Worm (Caenorhabditis elegans) whole organism, young adult: ENCODE data around the gene lrr-1.

Experiments used
- B0336.3 ChIP-seq: fragments of 200-800 bp; sonication (Bioruptor generic); IDR thresholded peaks from 2 replicates; pipeline ENCODE4 v1.3.6; 2022; ENCODE audit warnings: missing genetic modification characterization, missing compliant biosample characterization
- D2030.7 ChIP-seq: fragments of 200-800 bp; sonication (Bioruptor generic); IDR thresholded peaks from 2 replicates; pipeline ENCODE4 v1.3.6; 2022; ENCODE audit warnings: missing genetic modification reagents, missing genetic modification characterization, missing compliant biosample characterization
- F33H1.4 ChIP-seq: fragments of 200-800 bp; sonication (Bioruptor generic); IDR thresholded peaks from 2 replicates; pipeline ENCODE4 v1.3.6; 2022; ENCODE audit warnings: missing genetic modification reagents, missing genetic modification characterization, missing compliant biosample characterization
- F57A8.1 ChIP-seq: fragments of 200-800 bp; sonication (Bioruptor generic); optimal IDR thresholded peaks from 2 replicates; lab custom pipeline; 2018; ENCODE audit warnings: mild to moderate bottlenecking, missing genetic modification characterization, moderate library complexity, missing compliant biosample characterization
- F57C9.4 ChIP-seq: sonication (generic microtip); optimal IDR thresholded peaks from 2 replicates; lab custom pipeline; 2017; ENCODE audit warnings: mild to moderate bottlenecking, missing genetic modification characterization, missing compliant biosample characterization
- T26A5.8 ChIP-seq: sonication (generic microtip); optimal IDR thresholded peaks from 2 replicates; lab custom pipeline; 2016; ENCODE audit warnings: missing genetic modification characterization, missing compliant biosample characterization
- Y53G8AR.9 ChIP-seq: fragments of 200-800 bp; sonication (Bioruptor generic); conservative IDR thresholded peaks from 2 replicates; pipeline ENCODE4 v1.3.6; 2022; ENCODE audit warnings: missing genetic modification reagents, missing genetic modification characterization, missing compliant biosample characterization
- Y67H2A.10 ChIP-seq: fragments of 200-800 bp; sonication (Bioruptor generic); conservative IDR thresholded peaks from 2 replicates; pipeline ENCODE4 v1.3.6; 2022; ENCODE audit warnings: missing genetic modification reagents, missing genetic modification characterization, missing compliant biosample characterization
- Y95B8A.8 ChIP-seq: fragments of 200-800 bp; sonication (Bioruptor generic); IDR thresholded peaks from 2 replicates; pipeline ENCODE4 v1.3.6; 2022; ENCODE audit warnings: missing genetic modification reagents, missing genetic modification characterization, missing compliant biosample characterization
- ZK185.1 ChIP-seq: sonication (generic microtip); optimal IDR thresholded peaks from 2 replicates; lab custom pipeline; 2016; ENCODE audit warnings: mild to moderate bottlenecking, missing genetic modification characterization, missing compliant biosample characterization; ENCODE audit not compliant: poor library complexity, severe bottlenecking
- aptf-3 ChIP-seq: fragments of 200-800 bp; sonication (Bioruptor generic); IDR thresholded peaks from 2 replicates; pipeline ENCODE4 v1.3.6; 2022; ENCODE audit warnings: missing genetic modification characterization, missing compliant biosample characterization
- bed-1 ChIP-seq: fragments of 200-800 bp; sonication (Bioruptor generic); IDR thresholded peaks from 2 replicates; pipeline ENCODE4 v1.3.6; 2022; ENCODE audit warnings: missing genetic modification reagents, missing genetic modification characterization, missing compliant biosample characterization
- ccch-3 ChIP-seq: fragments of 200-800 bp; sonication (Bioruptor generic); optimal IDR thresholded peaks from 2 replicates; lab custom pipeline; 2018; ENCODE audit warnings: mild to moderate bottlenecking, missing genetic modification characterization, missing compliant biosample characterization
- cebp-1 ChIP-seq, 2 experiments: fragments of 200-800 bp in 1 of 2; sonication (Bioruptor generic) in 1 of 2; sonication (generic microtip) in 1 of 2; IDR thresholded peaks in 1 of 2; optimal IDR thresholded peaks in 1 of 2; 2 replicates each; pipeline versions ENCODE4 v1.3.6 to Lab custom; 2017 to 2022; ENCODE audit warnings: missing compliant biosample characterization in 2 of 2, missing genetic modification characterization in 2 of 2, mild to moderate bottlenecking in 1 of 2, missing genetic modification reagents in 1 of 2, moderate library complexity in 1 of 2
- ceh-100 ChIP-seq: fragments of 200-800 bp; sonication (Bioruptor generic); IDR thresholded peaks from 2 replicates; pipeline ENCODE4 v1.3.6; 2022; ENCODE audit warnings: missing genetic modification reagents, missing genetic modification characterization, missing compliant biosample characterization
- ceh-58 ChIP-seq: fragments of 200-800 bp; sonication (Bioruptor generic); IDR thresholded peaks from 2 replicates; pipeline ENCODE4 v1.3.6; 2022; ENCODE audit warnings: missing genetic modification characterization, missing compliant biosample characterization
- die-1 ChIP-seq: sonication (generic microtip); optimal IDR thresholded peaks from 2 replicates; lab custom pipeline; 2016; ENCODE audit warnings: missing genotype, mild to moderate bottlenecking, missing genetic modification characterization, missing compliant biosample characterization
- dpff-1 ChIP-seq: sonication (generic microtip); optimal IDR thresholded peaks from 2 replicates; lab custom pipeline; 2017; ENCODE audit warnings: mild to moderate bottlenecking, missing genetic modification characterization, missing compliant biosample characterization
- efl-1 ChIP-seq: fragments of 150-350 bp; optimal IDR thresholded peaks from 2 replicates; lab custom pipeline; 2014; ENCODE audit warnings: missing biosample characterization, missing genetic modification reagents, missing genetic modification characterization
- egl-18 ChIP-seq: fragments of 200-800 bp; sonication (Bioruptor generic); IDR thresholded peaks from 2 replicates; pipeline ENCODE4 v1.3.6; 2022; ENCODE audit warnings: missing genetic modification reagents, missing genetic modification characterization, missing compliant biosample characterization
- egrh-3 ChIP-seq: fragments of 200-800 bp; sonication (Bioruptor generic); IDR thresholded peaks from 2 replicates; pipeline ENCODE4 v1.3.6; 2022; ENCODE audit warnings: missing genetic modification reagents, missing genetic modification characterization, missing compliant biosample characterization
- ekl-4 ChIP-seq: fragments of 200-800 bp; sonication (Bioruptor generic); IDR thresholded peaks from 2 replicates; pipeline ENCODE4 v1.3.6; 2022; ENCODE audit warnings: missing genetic modification reagents, missing genetic modification characterization, missing compliant biosample characterization
- him-1 ChIP-seq: sonication (generic microtip); optimal IDR thresholded peaks from 2 replicates; lab custom pipeline; 2016; ENCODE audit warnings: missing genotype, missing genetic modification reagents, missing genetic modification characterization, missing compliant biosample characterization
- hrde-1 ChIP-seq: sonication (generic microtip); optimal IDR thresholded peaks from 2 replicates; lab custom pipeline; 2016; ENCODE audit warnings: missing genetic modification characterization, mild to moderate bottlenecking, missing compliant biosample characterization, moderate library complexity, missing genotype, missing genetic modification reagents, borderline replicate concordance
- hsf-1 ChIP-seq: fragments of 200-800 bp; sonication (Bioruptor generic); IDR thresholded peaks from 2 replicates; pipeline ENCODE4 v1.3.6; 2022; ENCODE audit warnings: missing genetic modification reagents, missing genetic modification characterization, missing compliant biosample characterization
- let-526 ChIP-seq: fragments of 200-800 bp; sonication (Bioruptor generic); IDR thresholded peaks from 2 replicates; pipeline ENCODE4 v1.3.6; 2022; ENCODE audit warnings: missing genetic modification reagents, missing genetic modification characterization, missing compliant biosample characterization
- let-607 ChIP-seq, 2 experiments: fragments of 200-800 bp in 1 of 2; sonication (Bioruptor generic) in 1 of 2; sonication (generic microtip) in 1 of 2; optimal IDR thresholded peaks; 2 replicates each; lab custom pipeline; 2016 to 2018; ENCODE audit warnings: mild to moderate bottlenecking in 2 of 2, missing compliant biosample characterization in 2 of 2, missing genetic modification characterization in 2 of 2, moderate library complexity in 2 of 2, missing genotype in 1 of 2
- lsl-1 ChIP-seq: fragments of 200-800 bp; sonication (Bioruptor generic); optimal IDR thresholded peaks from 2 replicates; lab custom pipeline; 2018; ENCODE audit warnings: mild to moderate bottlenecking, missing genetic modification characterization, moderate library complexity, missing compliant biosample characterization
- madf-10 ChIP-seq: sonication (generic microtip); optimal IDR thresholded peaks from 2 replicates; lab custom pipeline; 2016; ENCODE audit warnings: mild to moderate bottlenecking, missing genetic modification characterization, missing compliant biosample characterization
- madf-3 ChIP-seq: fragments of 200-800 bp; sonication (Bioruptor generic); IDR thresholded peaks from 2 replicates; pipeline ENCODE4 v1.3.6; 2022; ENCODE audit warnings: missing genetic modification reagents, missing genetic modification characterization, missing compliant biosample characterization
- madf-6 ChIP-seq: fragments of 200-800 bp; sonication (Bioruptor generic); IDR thresholded peaks from 2 replicates; pipeline ENCODE4 v1.3.6; 2022; ENCODE audit warnings: missing genetic modification reagents, missing genetic modification characterization, missing compliant biosample characterization
- madf-8 ChIP-seq: fragments of 200-800 bp; sonication (Bioruptor generic); conservative IDR thresholded peaks from 2 replicates; pipeline ENCODE4 v1.3.6; 2022; ENCODE audit warnings: missing genetic modification reagents, missing genetic modification characterization, missing compliant biosample characterization
- mel-28 ChIP-seq: sonication (generic microtip); optimal IDR thresholded peaks from 2 replicates; lab custom pipeline; 2016; ENCODE audit warnings: borderline replicate concordance, mild to moderate bottlenecking, missing genetic modification characterization, missing compliant biosample characterization
- mes-4 ChIP-seq: sonication (generic microtip); optimal IDR thresholded peaks from 2 replicates; lab custom pipeline; 2016; ENCODE audit warnings: missing genotype, missing genetic modification characterization, missing compliant biosample characterization
- nfya-2 ChIP-seq: fragments of 200-800 bp; sonication (Bioruptor generic); IDR thresholded peaks from 2 replicates; pipeline ENCODE4 v1.3.6; 2022; ENCODE audit warnings: missing genetic modification reagents, missing genetic modification characterization, missing compliant biosample characterization
- nhr-27 ChIP-seq: fragments of 200-800 bp; sonication (Bioruptor generic); optimal IDR thresholded peaks from 2 replicates; lab custom pipeline; 2018; ENCODE audit warnings: mild to moderate bottlenecking, missing genetic modification characterization, moderate library complexity, missing compliant biosample characterization
- snpc-1.1 ChIP-seq: sonication (generic microtip); optimal IDR thresholded peaks from 2 replicates; lab custom pipeline; 2017; ENCODE audit warnings: missing genetic modification characterization, mild to moderate bottlenecking, missing compliant biosample characterization, antibody characterized with exemption, moderate library complexity, missing genotype, missing genetic modification reagents; ENCODE audit not compliant: insufficient read depth
- snpc-1.3 ChIP-seq: sonication (generic microtip); optimal IDR thresholded peaks from 2 replicates; lab custom pipeline; 2017; ENCODE audit warnings: missing genetic modification characterization, mild to moderate bottlenecking, missing compliant biosample characterization, antibody characterized with exemption, moderate library complexity, missing genotype, missing genetic modification reagents; ENCODE audit not compliant: insufficient read depth
- snpc-3.4 ChIP-seq: sonication (generic microtip); optimal IDR thresholded peaks from 2 replicates; lab custom pipeline; 2017; ENCODE audit warnings: missing genetic modification characterization, mild to moderate bottlenecking, missing compliant biosample characterization, antibody characterized with exemption, moderate library complexity, missing genotype, missing genetic modification reagents
- tbp1 ChIP-seq: fragments of 200-800 bp; sonication (Bioruptor generic); optimal IDR thresholded peaks from 2 replicates; lab custom pipeline; 2018; ENCODE audit warnings: mild to moderate bottlenecking, missing genetic modification characterization, missing compliant biosample characterization
- tlf-1 ChIP-seq: fragments of 200-800 bp; sonication (Bioruptor generic); optimal IDR thresholded peaks from 2 replicates; lab custom pipeline; 2018; ENCODE audit warnings: mild to moderate bottlenecking, missing genetic modification characterization, missing compliant biosample characterization
- ztf-22 ChIP-seq: fragments of 200-800 bp; sonication (Bioruptor generic); optimal IDR thresholded peaks from 2 replicates; lab custom pipeline; 2018; ENCODE audit warnings: mild to moderate bottlenecking, missing genetic modification characterization, moderate library complexity, missing compliant biosample characterization
- ztf-25 ChIP-seq: fragments of 200-800 bp; sonication (Bioruptor generic); IDR thresholded peaks from 2 replicates; pipeline ENCODE4 v1.3.6; 2022; ENCODE audit warnings: missing genetic modification reagents, missing genetic modification characterization, missing compliant biosample characterization
- ztf-26 ChIP-seq: sonication (generic microtip); optimal IDR thresholded peaks from 2 replicates; lab custom pipeline; 2017; ENCODE audit warnings: missing genetic modification characterization, missing compliant biosample characterization

lrr-1 gene

ce11 chrII:5056254-5056653 lies 20.0 kb upstream of the lrr-1 start (continued):
- no peak for TF ChIP-seq Y67H2A.10 (GFP tag; lab: Robert Waterston, UW)
- peak; percentile 10 for TF ChIP-seq tlf-1 (GFP tag; lab: Kevin White, UChicago)
- no peak for TF ChIP-seq F57C9.4 (tag; lab: Kevin White, UChicago)
- no peak for TF ChIP-seq egl-18 (GFP tag; lab: Robert Waterston, UW)
- TF ChIP-seq mes-4 (tag; lab: Kevin White, UChicago): no peak
- TF ChIP-seq hsf-1: peak; percentile 65; the same call in 1 of the 2 replicates
- peak; percentile 26 for TF ChIP-seq him-1 (tag; lab: Kevin White, UChicago)
- TF ChIP-seq Y53G8AR.9 (GFP tag; lab: Robert Waterston, UW): no peak
- no peak for TF ChIP-seq snpc-1.1 (tag; lab: Kevin White, UChicago)
- TF ChIP-seq F57A8.1 (GFP tag; lab: Kevin White, UChicago): no peak
- TF ChIP-seq ztf-22 (GFP tag; lab: Kevin White, UChicago): no peak
- no peak for TF ChIP-seq nhr-27 (tag; lab: Kevin White, UChicago)
- TF ChIP-seq D2030.7 (GFP tag; lab: Robert Waterston, UW): peak; percentile 29; the same call in 1 of the 2 replicates
- 0 out of 2 replicates have a peak, but pooled peaks have one; percentile 4 for TF ChIP-seq madf-3 (GFP tag; lab: Robert Waterston, UW)
- no peak for TF ChIP-seq nfya-2
- no peak for TF ChIP-seq ceh-58 (GFP tag; lab: Robert Waterston, UW)
- TF ChIP-seq ccch-3 (GFP tag; lab: Kevin White, UChicago): no peak
- TF ChIP-seq aptf-3: no peak
- TF ChIP-seq efl-1 (GFP tag; lab: Kevin White, UChicago): peak; percentile 9
- no peak for TF ChIP-seq let-526 (GFP tag; lab: Robert Waterston, UW)
- TF ChIP-seq F33H1.4 (GFP tag; lab: Robert Waterston, UW): peak; percentile 12; the same call in 1 of the 2 replicates
- peak; percentile 34 for TF ChIP-seq lsl-1 (GFP tag; lab: Kevin White, UChicago)
- peak; percentile 53 for TF ChIP-seq madf-6 (GFP tag; lab: Robert Waterston, UW)
- TF ChIP-seq die-1 (tag; lab: Kevin White, UChicago): peak; percentile 26
- peak; percentile 77; the same call in 1 of the 2 replicates for TF ChIP-seq ekl-4 (GFP tag; lab: Robert Waterston, UW)
- TF ChIP-seq cebp-1 (GFP tag; IDR thresholded peaks at IDR 0.05; lab: Robert Waterston, UW): no peak
- TF ChIP-seq cebp-1 (tag; optimal IDR thresholded peaks at IDR 0.05; lab: Kevin White, UChicago): no peak

- TF ChIP-seq D2030.7 (GFP tag; lab: Robert Waterston, UW) (peak; percentile 83), F57A8.1 (GFP tag; lab: Kevin White, UChicago) (no peak), snpc-1.3 (peak; percentile 60), B0336.3 (GFP tag; lab: Robert Waterston, UW) (peak; percentile 68; the same call in 1 of the 2 replicates), madf-10 (tag; lab: Kevin White, UChicago) (peak; percentile 56), madf-8 (GFP tag; lab: Robert Waterston, UW) (peak; percentile 71), hrde-1 (peak; percentile 45), ZK185.1 (peak; percentile 90), egrh-3 (peak; percentile 77), let-607 (tag; optimal IDR thresholded peaks at IDR 0.05; lab: Kevin White, UChicago) (peak; percentile 27 to 76), madf-6 (GFP tag; lab: Robert Waterston, UW) (peak; percentile 94), ztf-25 (GFP tag; lab: Robert Waterston, UW) (no peak), ekl-4 (GFP tag; lab: Robert Waterston, UW) (peak; percentile 75), ztf-26 (tag; lab: Kevin White, UChicago) (peak; percentile 26), bed-1 (GFP tag; lab: Robert Waterston, UW) (no peak), mel-28 (no peak), snpc-3.4 (peak; percentile 81), dpff-1 (tag; lab: Kevin White, UChicago) (no peak), tbp1 (peak; percentile 73), Y95B8A.8 (GFP tag; lab: Robert Waterston, UW) (0 out of 2 replicates have a peak, but pooled peaks have one; percentile 54), hsf-1 (peak; percentile 72), T26A5.8 (tag; lab: Kevin White, UChicago) (no peak), ceh-100 (GFP tag; lab: Robert Waterston, UW) (peak; percentile 90)
Observed at ce11 chrII:5055129-5055666, 19.0 kb upstream of the lrr-1 start, which contains the start of the genes ify-1 and rpl-22. ify-1 (minus strand) TSS chrII:5055179. rpl-22 (plus strand) TSS chrII:5055616.
